Fruit fly (Drosophila melanogaster): ENCODE data around the gene CG8565.

The CG8565 gene

DNA sequence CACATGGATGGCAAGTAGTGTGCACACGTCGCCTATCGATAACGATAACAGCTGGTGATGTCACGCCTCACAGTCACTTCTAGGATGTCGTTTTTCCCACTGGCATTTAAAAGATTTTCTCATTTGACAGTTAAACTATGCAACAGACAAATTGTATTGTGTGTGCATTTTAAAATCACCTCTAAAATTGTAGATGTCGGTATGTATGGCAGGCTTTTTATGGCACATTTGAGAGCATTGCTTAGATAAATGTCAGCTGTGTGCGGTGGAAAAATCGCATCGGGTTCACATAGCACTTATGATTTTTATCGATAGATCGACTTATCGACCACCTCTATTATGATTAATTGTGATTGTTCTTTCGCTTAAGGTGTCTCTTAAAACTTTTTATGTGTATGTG lies 6.5 kb downstream of the CG8565 start, which contains the start of the genes ArgRS and CG8578 (continued):
- TF ChIP-seq Bgb (GFP tag; IDR thresholded peaks at IDR 0.05; ENCODE audit: partially characterized antibody) (peak; percentile 71), chm (GFP tag; IDR thresholded peaks at IDR 0.05) (no peak), chn (GFP tag; optimal IDR thresholded peaks at IDR 0.05) (peak; percentile 56), NK7.1 (GFP tag; optimal IDR thresholded peaks at IDR 0.05) (peak; percentile 48), CG16815 (GFP tag; optimal IDR thresholded peaks at IDR 0.05) (no peak), HLHmδ (GFP tag; optimal IDR thresholded peaks at IDR 0.05) (no peak), sim (GFP tag; IDR thresholded peaks at IDR 0.05) (no peak), CG6813 (GFP tag; optimal IDR thresholded peaks at IDR 0.05) (no peak), CG7928 (GFP tag; optimal IDR thresholded peaks at IDR 0.05) (no peak), Neu2 (GFP tag; optimal IDR thresholded peaks at IDR 0.05; ENCODE audit: borderline replicate concordance) (no peak), Stat92E (GFP tag; optimal IDR thresholded peaks at IDR 0.05) (no peak), CG33557 (GFP tag; optimal IDR thresholded peaks at IDR 0.05) (peak; percentile 30), CG5180 (GFP tag; optimal IDR thresholded peaks at IDR 0.05) (no peak), CG12299 (tag; optimal IDR thresholded peaks at IDR 0.05) (no peak), CG3163 (GFP tag; optimal IDR thresholded peaks at IDR 0.05) (peak; percentile 40), Dp (GFP tag; optimal IDR thresholded peaks at IDR 0.05) (peak; percentile 22), CG18476 (GFP tag; optimal IDR thresholded peaks at IDR 0.05) (no peak), otp (GFP tag; IDR thresholded peaks at IDR 0.05) (no peak), stwl (tag; optimal IDR thresholded peaks at IDR 0.05) (peak; percentile 30), Adf1 (GFP tag; IDR thresholded peaks at IDR 0.05) (no peak), unpg (GFP tag; optimal IDR thresholded peaks at IDR 0.05) (no peak), amos (GFP tag; IDR thresholded peaks at IDR 0.05; ENCODE audit: partially characterized antibody) (peak; percentile 72; the same call in 1 of the 2 replicates), Optix (GFP tag; IDR thresholded peaks at IDR 0.05) (0 out of 3 replicates have a peak, but pooled peaks have one; percentile 27), jumu (GFP tag; optimal IDR thresholded peaks at IDR 0.05) (peak; percentile 90), ssp (GFP tag; IDR thresholded peaks at IDR 0.05) (peak; percentile 95), insv (GFP tag; optimal IDR thresholded peaks at IDR 0.05) (peak in 1 of 2 experiments; percentile 40), rib (GFP tag; IDR thresholded peaks at IDR 0.05) (no peak), CG12155 (GFP tag; optimal IDR thresholded peaks at IDR 0.05) (no peak), croc (GFP tag; conservative IDR thresholded peaks at IDR 0.05) (peak; percentile 40; the same call in 1 of the 3 replicates), kay (GFP tag; optimal IDR thresholded peaks at IDR 0.05) (peak; percentile 80), CG13775 (GFP tag; optimal IDR thresholded peaks at IDR 0.05) (peak; percentile 10), CG3995 (GFP tag; optimal IDR thresholded peaks at IDR 0.05) (peak; percentile 94), tio (GFP tag; optimal IDR thresholded peaks at IDR 0.05) (no peak), Spps (tag; optimal IDR thresholded peaks at IDR 0.05) (no peak), CTCF (GFP tag; optimal IDR thresholded peaks at IDR 0.05) (peak; percentile 39), ttk (GFP tag; IDR thresholded peaks at IDR 0.05) (0 out of 2 replicates have a peak, but pooled peaks have one; percentile 61), CG2116 (GFP tag; optimal IDR thresholded peaks at IDR 0.05) (peak; percentile 68), Dip2 (GFP tag; IDR thresholded peaks at IDR 0.05) (no peak), Mad (GFP tag; optimal IDR thresholded peaks at IDR 0.05) (no peak), slbo (GFP tag; IDR thresholded peaks at IDR 0.05) (peak; percentile 72), fd102C (GFP tag; optimal IDR thresholded peaks at IDR 0.05) (no peak), nau (GFP tag; optimal IDR thresholded peaks at IDR 0.05) (no peak), fd64A (GFP tag; optimal IDR thresholded peaks at IDR 0.05) (no peak), nerfin-2 (GFP tag; IDR thresholded peaks at IDR 0.05; ENCODE audit: partially characterized antibody) (peak; percentile 81), ewg (GFP tag; optimal IDR thresholded peaks at IDR 0.05) (no peak), CG7963 (GFP tag; IDR thresholded peaks at IDR 0.05; ENCODE audit: partially characterized antibody) (0 out of 3 replicates have a peak, but pooled peaks have one; percentile 47), CG1647 (GFP tag; optimal IDR thresholded peaks at IDR 0.05) (no peak), repo (GFP tag; optimal IDR thresholded peaks at IDR 0.05) (no peak), bab2 (GFP tag; optimal IDR thresholded peaks at IDR 0.05) (peak; percentile 84), CG2199 (GFP tag; IDR thresholded peaks at IDR 0.05) (no peak), kah (GFP tag; optimal IDR thresholded peaks at IDR 0.05) (no peak)

Measured in whole organism, embryonic.